Worm (Caenorhabditis elegans) whole organism, L2 larva: ENCODE data around the gene nish-1.

ENCODE experiments used
- C34F6.9 ChIP-seq: fragments of 150-350 bp; optimal IDR thresholded peaks from 2 replicates; lab custom pipeline; 2014; ENCODE audit warnings: missing biosample characterization, missing genetic modification characterization
- F13H6.1 ChIP-seq: sonication (generic microtip); optimal IDR thresholded peaks from 2 replicates; lab custom pipeline; 2016; ENCODE audit warnings: missing genetic modification characterization, missing compliant biosample characterization
- R02D3.7 ChIP-seq: fragments of 150-350 bp; optimal IDR thresholded peaks from 2 replicates; lab custom pipeline; 2014; ENCODE audit warnings: missing biosample characterization, missing genetic modification characterization
- ZK546.5 ChIP-seq: sonication (generic microtip); optimal IDR thresholded peaks from 2 replicates; lab custom pipeline; 2017; ENCODE audit warnings: missing biosample characterization, missing genetic modification characterization
- alr-1 ChIP-seq: fragments of 150-350 bp; optimal IDR thresholded peaks from 2 replicates; lab custom pipeline; 2014; ENCODE audit warnings: missing biosample characterization, missing genetic modification characterization
- ama-1 ChIP-seq: fragments of 150-350 bp; optimal IDR thresholded peaks from 2 replicates; lab custom pipeline; 2018; ENCODE audit warnings: inconsistent platforms
- blmp-1 ChIP-seq: sonication (generic microtip); optimal IDR thresholded peaks from 2 replicates; lab custom pipeline; 2017; ENCODE audit warnings: missing genetic modification characterization, mild to moderate bottlenecking, missing compliant biosample characterization, antibody characterized with exemption, moderate library complexity; ENCODE audit not compliant: insufficient read depth
- ceh-16 ChIP-seq: fragments of 150-350 bp; optimal IDR thresholded peaks from 2 replicates; lab custom pipeline; 2014; ENCODE audit warnings: missing biosample characterization, missing genetic modification characterization
- crh-2 ChIP-seq: sonication (generic microtip); optimal IDR thresholded peaks from 2 replicates; lab custom pipeline; 2017; ENCODE audit warnings: missing biosample characterization, missing genetic modification characterization
- dmd-4 ChIP-seq: sonication (generic microtip); optimal IDR thresholded peaks from 2 replicates; lab custom pipeline; 2017; ENCODE audit warnings: missing biosample characterization, missing genetic modification characterization
- gmeb-1 ChIP-seq: fragments of 150-350 bp; optimal IDR thresholded peaks from 2 replicates; lab custom pipeline; 2014; ENCODE audit warnings: missing biosample characterization, missing genetic modification characterization
- lin-13 ChIP-seq: fragments of 150-350 bp; optimal IDR thresholded peaks from 2 replicates; lab custom pipeline; 2014; ENCODE audit warnings: missing biosample characterization, missing genetic modification reagents, missing genetic modification characterization
- lsy-2 ChIP-seq, 2 experiments: fragments of 150-350 bp in 1 of 2; sonication (generic microtip) in 1 of 2; optimal IDR thresholded peaks; 2 replicates each; lab custom pipeline; 2014 to 2017; ENCODE audit warnings: missing biosample characterization in 2 of 2, missing genetic modification characterization in 2 of 2
- mab-5 ChIP-seq: fragments of 150-350 bp; optimal IDR thresholded peaks from 2 replicates; lab custom pipeline; 2014; ENCODE audit warnings: missing biosample characterization, missing genetic modification characterization
- mdl-1 ChIP-seq, 2 experiments: fragments of 150-350 bp in 1 of 2; sonication (generic microtip) in 1 of 2; optimal IDR thresholded peaks; 2 replicates each; lab custom pipeline; 2017; ENCODE audit warnings: missing biosample characterization in 2 of 2, missing genetic modification characterization in 2 of 2
- nhr-10 ChIP-seq: sonication (generic microtip); optimal IDR thresholded peaks from 2 replicates; lab custom pipeline; 2017; ENCODE audit warnings: missing biosample characterization, missing genetic modification characterization
- nhr-11 ChIP-seq: fragments of 150-350 bp; optimal IDR thresholded peaks from 2 replicates; lab custom pipeline; 2014; ENCODE audit warnings: missing biosample characterization, missing genetic modification characterization
- nhr-129 ChIP-seq: fragments of 150-350 bp; optimal IDR thresholded peaks from 2 replicates; lab custom pipeline; 2014; ENCODE audit warnings: missing biosample characterization, missing genetic modification characterization
- nhr-21 ChIP-seq: fragments of 150-350 bp; optimal IDR thresholded peaks from 2 replicates; lab custom pipeline; 2014; ENCODE audit warnings: missing biosample characterization, missing genetic modification characterization
- nhr-237 ChIP-seq: fragments of 150-350 bp; optimal IDR thresholded peaks from 2 replicates; lab custom pipeline; 2014; ENCODE audit warnings: missing biosample characterization, missing genetic modification characterization
- nhr-25 ChIP-seq: fragments of 150-350 bp; sonication (generic microtip); optimal IDR thresholded peaks from 3 replicates; lab custom pipeline; 2014; ENCODE audit warnings: missing biosample characterization, missing genetic modification characterization
- nhr-77 ChIP-seq: fragments of 150-350 bp; optimal IDR thresholded peaks from 2 replicates; lab custom pipeline; 2014; ENCODE audit warnings: missing biosample characterization, missing genetic modification characterization
- peb-1 ChIP-seq: fragments of 150-350 bp; optimal IDR thresholded peaks from 2 replicates; lab custom pipeline; 2014; ENCODE audit warnings: missing biosample characterization, missing genetic modification characterization
- sem-4 ChIP-seq: fragments of 150-350 bp; optimal IDR thresholded peaks from 2 replicates; lab custom pipeline; 2014; ENCODE audit warnings: missing biosample characterization, missing genetic modification reagents, missing genetic modification characterization
- skn-1 ChIP-seq: sonication (generic microtip); optimal IDR thresholded peaks from 2 replicates; lab custom pipeline; 2017; ENCODE audit warnings: missing biosample characterization, missing genetic modification characterization
- sma-9 ChIP-seq, 2 experiments: fragments of 150-350 bp in 1 of 2; sonication (generic microtip) in 1 of 2; optimal IDR thresholded peaks; 2 replicates each; lab custom pipeline; 2014 to 2016; ENCODE audit warnings: missing genetic modification characterization in 2 of 2, mild to moderate bottlenecking in 1 of 2, missing biosample characterization in 1 of 2, missing compliant biosample characterization in 1 of 2, missing genetic modification reagents in 1 of 2, moderate library complexity in 1 of 2
- unc-39 ChIP-seq: fragments of 150-350 bp; optimal IDR thresholded peaks from 2 replicates; lab custom pipeline; 2014; ENCODE audit warnings: missing biosample characterization, missing genetic modification characterization
- unc-55 ChIP-seq: fragments of 150-350 bp; sonication (generic microtip); optimal IDR thresholded peaks from 3 replicates; lab custom pipeline; 2014; ENCODE audit warnings: missing biosample characterization, missing genetic modification reagents, missing genetic modification characterization
- zag-1 ChIP-seq: fragments of 150-350 bp; optimal IDR thresholded peaks from 2 replicates; lab custom pipeline; 2014; ENCODE audit warnings: missing biosample characterization, missing genetic modification characterization
- ztf-1 ChIP-seq: fragments of 200-800 bp; sonication (Bioruptor generic); conservative IDR thresholded peaks from 2 replicates; pipeline ENCODE4 v1.3.6; 2022; ENCODE audit warnings: missing genetic modification characterization, missing compliant biosample characterization
- ztf-4 ChIP-seq: fragments of 150-350 bp; optimal IDR thresholded peaks from 2 replicates; lab custom pipeline; 2014; ENCODE audit warnings: missing biosample characterization, missing genetic modification characterization

Gene nish-1

ce11 chrIV:10826029-10826428, 38.1 kb upstream of the nish-1 start:
- no peak for TF ChIP-seq nhr-10 (tag; lab: Kevin White, UChicago)
- TF ChIP-seq nhr-129 (tag; lab: Kevin White, UChicago) = peak; percentile 9
- TF ChIP-seq alr-1 = no peak
- TF ChIP-seq peb-1 (tag; lab: Kevin White, UChicago) = no peak
- TF ChIP-seq nhr-25 (tag; lab: Kevin White, UChicago) = no peak

ce11 chrIV:10828049-10828448, 36.1 kb upstream of the nish-1 start, which contains the start of gene npax-3:
npax-3 (minus strand) TSS chrIV:10828149.
- TF ChIP-seq nhr-21 (tag; lab: Kevin White, UChicago) (no peak), peb-1 (tag; lab: Kevin White, UChicago) (no peak), ztf-1 (GFP tag; lab: Robert Waterston, UW) (no peak), crh-2 (tag; lab: Kevin White, UChicago) (no peak), nhr-129 (tag; lab: Kevin White, UChicago) (no peak), nhr-25 (tag; lab: Kevin White, UChicago) (no peak), blmp-1 (tag; lab: Kevin White, UChicago) (no peak), sma-9 (GFP tag; optimal IDR thresholded peaks at IDR 0.05; lab: Kevin White, UChicago) (no peak), sma-9 (tag; optimal IDR thresholded peaks at IDR 0.05; lab: Kevin White, UChicago) (no peak)

DNA sequence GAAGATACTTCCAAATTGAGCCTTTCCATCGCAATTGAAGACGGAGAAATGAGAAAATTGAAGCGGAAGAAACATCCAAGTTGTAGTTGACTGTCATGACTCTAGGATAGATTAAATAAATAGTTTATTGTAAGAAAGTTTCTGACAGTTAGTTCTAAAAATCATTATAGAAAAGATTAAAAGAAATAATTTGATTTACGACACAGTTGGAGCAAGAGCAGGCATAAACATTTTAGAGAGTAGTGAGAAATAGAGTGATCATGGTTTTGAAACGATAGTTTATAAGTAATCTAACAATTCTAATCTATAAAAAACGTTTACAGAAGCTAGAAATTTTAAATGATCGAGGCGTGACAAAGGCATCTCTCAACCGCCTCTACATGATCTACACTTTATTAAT, 32.0 kb upstream of the nish-1 start, which contains the start of gene best-15:
Gene best-15, minus strand, starts transcription at position 101 of the 400 bp plus-strand sequence.
- TF ChIP-seq ceh-16 (tag; lab: Kevin White, UChicago) = no peak
- no peak for TF ChIP-seq C34F6.9 (tag; lab: Kevin White, UChicago)
- no peak for TF ChIP-seq nhr-237 (tag; lab: Kevin White, UChicago)
- no peak for TF ChIP-seq ZK546.5 (tag; lab: Kevin White, UChicago)
- no peak for TF ChIP-seq lin-13
- no peak for TF ChIP-seq crh-2 (tag; lab: Kevin White, UChicago)
- no peak for TF ChIP-seq zag-1 (tag; lab: Kevin White, UChicago)
- no peak for TF ChIP-seq sem-4 (tag; lab: Kevin White, UChicago)
- TF ChIP-seq dmd-4 (tag; lab: Kevin White, UChicago) = no peak
- no peak for TF ChIP-seq mab-5 (tag; lab: Kevin White, UChicago)
- TF ChIP-seq ama-1 (lab: Kevin White, UChicago) = no peak
- TF ChIP-seq mdl-1 (tag; optimal IDR thresholded peaks at IDR 0.05; lab: Kevin White, UChicago) = no peak

DNA sequence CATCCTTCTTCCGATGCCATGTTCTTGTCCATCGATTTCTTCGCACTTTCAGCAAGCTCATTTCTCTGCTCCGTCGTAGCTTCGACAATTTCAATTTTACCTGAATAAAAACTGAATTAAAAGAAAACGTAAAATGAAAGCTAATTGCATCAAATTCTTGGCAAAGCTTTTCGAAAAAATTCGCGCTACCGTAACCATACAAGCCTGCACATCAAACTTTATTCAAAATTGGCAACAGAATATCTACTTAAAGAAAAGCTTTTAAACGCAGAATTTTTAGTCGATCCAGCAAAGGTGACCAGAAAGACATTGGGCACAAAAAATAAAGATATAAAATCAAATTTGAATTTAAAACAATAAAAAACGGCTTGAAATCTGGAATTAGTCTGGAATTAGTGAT, 21.9 kb upstream of the nish-1 start:
- TF ChIP-seq R02D3.7 (tag; lab: Kevin White, UChicago) = no peak
- no peak for TF ChIP-seq dmd-4 (tag; lab: Kevin White, UChicago)
- TF ChIP-seq ztf-4 (tag; lab: Kevin White, UChicago) = no peak
- no peak for TF ChIP-seq gmeb-1 (tag; lab: Kevin White, UChicago)
- TF ChIP-seq nhr-77 = no peak
- no peak for TF ChIP-seq unc-39 (tag; lab: Kevin White, UChicago)
- TF ChIP-seq unc-55 (GFP tag; lab: Kevin White, UChicago) = no peak
- TF ChIP-seq lin-13 = no peak
- no peak for TF ChIP-seq ama-1 (lab: Kevin White, UChicago)

DNA sequence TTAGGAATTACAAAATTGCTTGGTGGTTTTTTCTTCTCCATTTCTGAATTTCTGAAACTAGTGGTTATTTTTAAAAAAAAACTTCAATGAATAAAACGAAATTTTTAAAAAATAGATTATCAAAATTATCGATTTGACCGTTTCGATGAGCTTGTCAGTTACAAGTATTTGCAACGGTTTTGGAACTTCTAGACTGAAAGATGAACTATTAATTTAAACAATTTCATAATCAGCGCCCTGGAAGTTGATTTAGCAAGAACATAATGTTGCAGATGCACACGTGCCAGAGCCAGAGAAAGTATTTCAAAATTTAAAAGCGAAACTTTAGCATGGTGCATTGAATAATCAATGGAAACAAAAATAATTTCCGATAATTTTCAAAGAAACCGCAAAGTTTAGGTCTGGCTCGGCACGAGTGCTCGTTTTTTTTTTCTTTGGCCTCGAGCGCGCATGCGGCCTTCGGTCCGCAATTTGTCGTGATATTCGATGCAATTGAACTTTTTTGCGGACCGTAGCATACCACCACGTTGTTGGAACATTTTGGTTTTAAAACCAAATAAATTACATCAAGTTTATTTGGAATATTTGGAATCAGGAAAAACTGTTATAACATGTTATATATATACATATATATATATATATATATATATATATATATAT, 21.3 kb upstream of the nish-1 start, which contains the start of gene T11G6.5:
Gene T11G6.5, minus strand, starts transcription at position 51 of the 660 bp plus-strand sequence.
- TF ChIP-seq unc-55 (GFP tag; lab: Kevin White, UChicago) = peak; percentile 41
- peak; percentile 48 for TF ChIP-seq C34F6.9 (tag; lab: Kevin White, UChicago)
- peak; percentile 26 for TF ChIP-seq lin-13
- no peak for TF ChIP-seq unc-39 (tag; lab: Kevin White, UChicago)
- peak; percentile 76 to 95 for TF ChIP-seq lsy-2 (tag; optimal IDR thresholded peaks at IDR 0.05; lab: Kevin White, UChicago)
- TF ChIP-seq skn-1 (tag; lab: Kevin White, UChicago) = no peak
- peak; percentile 19 for TF ChIP-seq nhr-129 (tag; lab: Kevin White, UChicago)
- TF ChIP-seq F13H6.1 (tag; lab: Kevin White, UChicago) = peak; percentile 7

ce11 chrIV:10851136-10851535, 13.0 kb upstream of the nish-1 start:
- TF ChIP-seq nhr-11 (tag; lab: Kevin White, UChicago) = no peak
- TF ChIP-seq, all 48 proteins: peak for 0
